Worm (Caenorhabditis elegans) whole organism, early embryonic: Measurements from ENCODE around the gene C16C10.13.

Experiments used
- B0310.2 ChIP-seq: sonication (generic microtip); optimal IDR thresholded peaks from 2 replicates; lab custom pipeline; 2016; ENCODE audit warnings: mild to moderate bottlenecking, missing genetic modification characterization, missing compliant biosample characterization
- F13C5.2 ChIP-seq: sonication (generic microtip); optimal IDR thresholded peaks from 2 replicates; lab custom pipeline; 2017; ENCODE audit warnings: mild to moderate bottlenecking, missing genetic modification characterization, inconsistent platforms, missing compliant biosample characterization
- aly-1 ChIP-seq: sonication (generic microtip); optimal IDR thresholded peaks from 2 replicates; lab custom pipeline; 2016; ENCODE audit warnings: missing genetic modification characterization, missing compliant biosample characterization
- ama-1 ChIP-seq: fragments of 150-350 bp; optimal IDR thresholded peaks from 2 replicates; lab custom pipeline; 2014
- ceh-13 ChIP-seq: fragments of 200-800 bp; sonication (Bioruptor generic); optimal IDR thresholded peaks from 2 replicates; lab custom pipeline; 2018; ENCODE audit warnings: mild to moderate bottlenecking, missing genetic modification characterization, missing compliant biosample characterization
- ceh-36 ChIP-seq: sonication (generic microtip); optimal IDR thresholded peaks from 2 replicates; lab custom pipeline; 2016; ENCODE audit warnings: missing genetic modification characterization, inconsistent platforms, missing compliant biosample characterization
- ets-7 ChIP-seq: sonication (generic microtip); optimal IDR thresholded peaks from 2 replicates; lab custom pipeline; 2016; ENCODE audit warnings: missing genotype, missing genetic modification characterization, missing compliant biosample characterization
- flt-1 ChIP-seq: fragments of 200-800 bp; sonication (Bioruptor generic); IDR thresholded peaks from 2 replicates; pipeline ENCODE4 v1.3.6; 2022; ENCODE audit warnings: missing genetic modification characterization, missing compliant biosample characterization
- hmbx-1 ChIP-seq: sonication (generic microtip); optimal IDR thresholded peaks from 2 replicates; lab custom pipeline; 2016; ENCODE audit warnings: mild to moderate bottlenecking, missing genetic modification characterization, missing compliant biosample characterization
- hmg-4 ChIP-seq: fragments of 200-800 bp; sonication (Bioruptor generic); optimal IDR thresholded peaks from 2 replicates; lab custom pipeline; 2018; ENCODE audit warnings: mild to moderate bottlenecking, missing genetic modification characterization, missing compliant biosample characterization
- hnd-1 ChIP-seq: sonication (generic microtip); optimal IDR thresholded peaks from 2 replicates; lab custom pipeline; 2016; ENCODE audit warnings: missing genetic modification characterization, missing compliant biosample characterization
- pes-1 ChIP-seq: fragments of 200-800 bp; sonication (Bioruptor generic); IDR thresholded peaks from 2 replicates; pipeline ENCODE4 v1.3.6; 2022; ENCODE audit warnings: missing genetic modification reagents, missing genetic modification characterization, missing compliant biosample characterization
- scrt-1 ChIP-seq: fragments of 200-800 bp; sonication (Bioruptor generic); IDR thresholded peaks from 2 replicates; pipeline ENCODE4 v1.3.6; 2022; ENCODE audit warnings: missing genetic modification characterization, missing compliant biosample characterization
- sea-1 ChIP-seq: fragments of 200-800 bp; sonication (Bioruptor generic); conservative IDR thresholded peaks from 2 replicates; pipeline ENCODE4 v1.3.6; 2022; ENCODE audit warnings: missing genetic modification characterization, missing compliant biosample characterization
- tbx-11 ChIP-seq: fragments of 200-800 bp; sonication (Bioruptor generic); IDR thresholded peaks from 2 replicates; pipeline ENCODE4 v1.3.6; 2022; ENCODE audit warnings: missing genetic modification characterization, missing compliant biosample characterization
- tbx-37 ChIP-seq: fragments of 200-800 bp; sonication (Bioruptor generic); conservative IDR thresholded peaks from 2 replicates; pipeline ENCODE4 v1.3.6; 2022; ENCODE audit warnings: missing genetic modification reagents, missing genetic modification characterization, missing compliant biosample characterization
- tra-4 ChIP-seq: sonication (generic microtip); optimal IDR thresholded peaks from 2 replicates; lab custom pipeline; 2017; ENCODE audit warnings: missing genetic modification characterization, missing compliant biosample characterization

The C16C10.13 gene

DNA sequence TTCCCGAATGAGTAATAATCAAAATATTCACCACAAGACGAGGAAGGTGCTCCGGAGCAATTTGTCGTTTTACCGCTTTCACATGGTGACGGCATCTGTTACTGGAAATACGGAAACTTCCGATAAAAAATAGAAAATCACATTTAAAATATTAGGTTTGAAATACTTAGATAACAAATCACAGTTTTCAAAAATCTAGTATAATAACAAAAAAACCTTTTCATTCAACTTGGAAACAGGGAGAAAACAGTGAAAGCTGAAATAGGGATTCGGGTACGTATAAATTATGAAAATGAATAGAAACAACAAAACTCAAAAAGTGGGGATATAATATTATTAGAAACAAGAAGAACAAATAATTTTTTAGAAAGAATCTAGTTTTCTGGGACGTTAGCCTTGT lies 5.1 kb downstream of the C16C10.13 start, which contains the start of gene C16C10.1:
TSS of gene C16C10.1 (minus strand) at position 101 of the 400 bp plus-strand sequence.
- no peak for TF ChIP-seq tbx-37 (GFP tag; lab: Robert Waterston, UW)
- TF ChIP-seq tra-4 (tag; lab: Kevin White, UChicago), result no peak
- no peak for TF ChIP-seq ets-7 (tag; lab: Kevin White, UChicago)
- no peak for TF ChIP-seq B0310.2 (tag; lab: Kevin White, UChicago)
- no peak for TF ChIP-seq hmbx-1 (tag; lab: Kevin White, UChicago)
- TF ChIP-seq ceh-36 (tag; lab: Kevin White, UChicago), result no peak
- no peak for TF ChIP-seq sea-1
- TF ChIP-seq F13C5.2, result no peak
- no peak for TF ChIP-seq tbx-11 (GFP tag; lab: Robert Waterston, UW)
- TF ChIP-seq pes-1 (GFP tag; lab: Robert Waterston, UW), result no peak
- TF ChIP-seq hnd-1, result no peak
- TF ChIP-seq ceh-13 (GFP tag; lab: Kevin White, UChicago), result no peak
- TF ChIP-seq aly-1 (tag; lab: Kevin White, UChicago), result no peak
- TF ChIP-seq scrt-1, result no peak
- no peak for TF ChIP-seq flt-1 (GFP tag; lab: Robert Waterston, UW)
- TF ChIP-seq ama-1 (lab: Kevin White, UChicago), result no peak
- no peak for TF ChIP-seq hmg-4 (GFP tag; lab: Kevin White, UChicago)

DNA sequence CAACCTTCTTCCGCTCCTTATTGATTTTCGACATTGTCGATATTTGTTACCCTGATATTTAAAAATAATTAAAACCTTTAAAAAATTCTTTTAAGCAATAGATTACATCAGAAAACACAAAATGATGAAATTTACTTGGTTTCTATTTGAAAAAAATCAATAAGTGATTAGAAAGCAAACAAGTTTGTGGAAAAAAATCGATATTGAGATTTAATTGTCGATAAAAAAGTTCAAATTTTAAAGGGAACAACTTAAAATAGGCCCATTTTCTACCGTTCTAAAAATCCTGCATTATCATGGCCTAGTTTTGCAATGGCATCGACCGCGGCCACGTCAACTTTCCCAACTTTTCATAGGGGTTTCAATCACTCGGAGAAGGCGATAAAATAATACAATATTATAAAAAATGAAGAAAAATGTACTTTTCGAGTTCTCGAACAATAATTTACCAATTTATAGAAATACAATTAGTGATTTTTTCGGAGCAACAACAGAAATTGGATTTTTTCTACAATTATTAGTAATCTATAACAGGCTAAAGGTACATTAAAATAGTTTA lies 10.6 kb downstream of the C16C10.13 start, which contains the start of gene lars-1:
TSS of gene lars-1 (minus strand) at position 51 of the 559 bp plus-strand sequence.
- no peak for TF ChIP-seq hmg-4 (GFP tag; lab: Kevin White, UChicago)
- no peak for TF ChIP-seq tbx-11 (GFP tag; lab: Robert Waterston, UW)
- TF ChIP-seq tbx-37 (GFP tag; lab: Robert Waterston, UW), result no peak
- no peak for TF ChIP-seq sea-1
- no peak for TF ChIP-seq hnd-1
- no peak for TF ChIP-seq ama-1 (lab: Kevin White, UChicago)
- no peak for TF ChIP-seq tra-4 (tag; lab: Kevin White, UChicago)
- no peak for TF ChIP-seq flt-1 (GFP tag; lab: Robert Waterston, UW)
- TF ChIP-seq pes-1 (GFP tag; lab: Robert Waterston, UW), result no peak
- no peak for TF ChIP-seq ceh-13 (GFP tag; lab: Kevin White, UChicago)
- no peak for TF ChIP-seq ceh-36 (tag; lab: Kevin White, UChicago)
- TF ChIP-seq aly-1 (tag; lab: Kevin White, UChicago), result no peak
- TF ChIP-seq B0310.2 (tag; lab: Kevin White, UChicago), result no peak
- no peak for TF ChIP-seq ets-7 (tag; lab: Kevin White, UChicago)
- TF ChIP-seq scrt-1, result no peak

DNA sequence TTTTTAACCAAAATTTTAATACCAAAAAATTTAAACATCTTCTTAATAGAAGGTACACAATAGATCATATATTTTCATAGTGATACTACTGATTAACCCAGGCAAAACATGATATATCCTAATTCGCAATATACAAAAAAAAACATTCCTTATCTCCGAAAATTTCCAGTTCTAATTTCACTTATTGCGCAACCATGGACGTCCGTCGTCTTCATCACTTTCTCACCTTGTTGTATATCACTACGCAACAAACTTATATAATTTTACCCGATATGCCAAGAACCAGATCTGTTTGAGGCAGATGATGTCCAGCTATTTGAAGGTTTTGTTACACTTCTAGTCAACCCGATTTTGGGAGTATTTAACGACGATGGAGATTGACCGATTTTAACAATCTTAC lies 11.6 kb downstream of the C16C10.13 start, which contains the start of gene R74.2:
TSS of gene R74.2 (plus strand) at position 316 of the 400 bp plus-strand sequence.
- TF ChIP-seq tbx-37 (GFP tag; lab: Robert Waterston, UW) (no peak), hnd-1 (no peak), hmbx-1 (tag; lab: Kevin White, UChicago) (no peak), tra-4 (tag; lab: Kevin White, UChicago) (no peak), ets-7 (tag; lab: Kevin White, UChicago) (no peak), tbx-11 (GFP tag; lab: Robert Waterston, UW) (no peak), F13C5.2 (no peak), sea-1 (no peak), pes-1 (GFP tag; lab: Robert Waterston, UW) (no peak), ceh-36 (tag; lab: Kevin White, UChicago) (no peak), ama-1 (lab: Kevin White, UChicago) (no peak), ceh-13 (GFP tag; lab: Kevin White, UChicago) (no peak), aly-1 (tag; lab: Kevin White, UChicago) (no peak), B0310.2 (tag; lab: Kevin White, UChicago) (no peak), hmg-4 (GFP tag; lab: Kevin White, UChicago) (no peak), flt-1 (GFP tag; lab: Robert Waterston, UW) (no peak), scrt-1 (no peak)

DNA sequence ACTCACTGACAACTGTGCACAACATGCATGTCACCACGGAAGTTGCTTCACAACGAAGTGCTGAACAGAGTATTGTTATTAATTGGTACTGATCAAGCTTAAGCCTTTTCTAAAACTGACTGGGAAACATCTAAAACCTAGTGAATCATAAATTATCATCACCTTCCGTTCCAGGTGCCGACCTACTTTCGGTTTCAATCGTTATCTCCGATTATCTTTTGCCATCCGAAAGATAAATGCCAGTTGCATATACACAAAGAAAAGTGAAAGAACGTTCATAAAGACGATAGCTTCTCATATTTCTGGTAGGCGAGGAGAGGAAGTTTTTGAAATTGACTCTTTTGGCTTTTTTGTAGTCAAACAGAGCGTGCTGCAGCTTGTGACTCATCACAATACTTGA lies 13.4 kb downstream of the C16C10.13 start:
- TF ChIP-seq tbx-11 (GFP tag; lab: Robert Waterston, UW), result no peak
- TF ChIP-seq hnd-1, result no peak
- no peak for TF ChIP-seq B0310.2 (tag; lab: Kevin White, UChicago)
- TF ChIP-seq pes-1 (GFP tag; lab: Robert Waterston, UW), result no peak
- no peak for TF ChIP-seq ets-7 (tag; lab: Kevin White, UChicago)
- no peak for TF ChIP-seq tbx-37 (GFP tag; lab: Robert Waterston, UW)
- no peak for TF ChIP-seq F13C5.2
- TF ChIP-seq flt-1 (GFP tag; lab: Robert Waterston, UW), result no peak
- no peak for TF ChIP-seq ceh-36 (tag; lab: Kevin White, UChicago)
- no peak for TF ChIP-seq aly-1 (tag; lab: Kevin White, UChicago)
- TF ChIP-seq tra-4 (tag; lab: Kevin White, UChicago), result no peak
- TF ChIP-seq ceh-13 (GFP tag; lab: Kevin White, UChicago), result no peak

DNA sequence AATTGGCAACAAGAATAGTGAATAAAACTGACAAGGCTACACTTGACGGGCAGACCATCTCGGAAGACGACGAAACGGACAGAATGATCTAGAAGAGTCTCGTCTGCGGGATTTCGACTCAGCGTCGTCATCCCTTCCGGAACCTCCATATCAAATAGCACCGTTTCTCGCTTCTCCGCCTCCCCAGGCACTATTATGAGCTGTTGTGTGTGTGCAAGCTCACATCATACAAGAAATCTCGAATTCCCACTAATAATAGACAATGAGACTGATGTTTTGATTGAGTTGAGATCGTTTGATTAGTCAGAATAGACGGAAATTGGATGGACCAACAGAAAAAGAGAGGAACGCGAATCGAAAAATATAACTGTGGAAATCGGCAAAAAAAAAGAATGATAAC lies 14.0 kb downstream of the C16C10.13 start, which contains the start of gene spp-28:
TSS of gene spp-28 (minus strand) at position 101 of the 400 bp plus-strand sequence.
- TF ChIP-seq scrt-1 (no peak), ets-7 (tag; lab: Kevin White, UChicago) (no peak), ceh-36 (tag; lab: Kevin White, UChicago) (no peak), hnd-1 (no peak), pes-1 (GFP tag; lab: Robert Waterston, UW) (no peak), hmg-4 (GFP tag; lab: Kevin White, UChicago) (no peak), ama-1 (lab: Kevin White, UChicago) (no peak), tbx-11 (GFP tag; lab: Robert Waterston, UW) (no peak), flt-1 (GFP tag; lab: Robert Waterston, UW) (no peak), ceh-13 (GFP tag; lab: Kevin White, UChicago) (no peak), aly-1 (tag; lab: Kevin White, UChicago) (no peak), tra-4 (tag; lab: Kevin White, UChicago) (no peak), hmbx-1 (tag; lab: Kevin White, UChicago) (no peak)

DNA sequence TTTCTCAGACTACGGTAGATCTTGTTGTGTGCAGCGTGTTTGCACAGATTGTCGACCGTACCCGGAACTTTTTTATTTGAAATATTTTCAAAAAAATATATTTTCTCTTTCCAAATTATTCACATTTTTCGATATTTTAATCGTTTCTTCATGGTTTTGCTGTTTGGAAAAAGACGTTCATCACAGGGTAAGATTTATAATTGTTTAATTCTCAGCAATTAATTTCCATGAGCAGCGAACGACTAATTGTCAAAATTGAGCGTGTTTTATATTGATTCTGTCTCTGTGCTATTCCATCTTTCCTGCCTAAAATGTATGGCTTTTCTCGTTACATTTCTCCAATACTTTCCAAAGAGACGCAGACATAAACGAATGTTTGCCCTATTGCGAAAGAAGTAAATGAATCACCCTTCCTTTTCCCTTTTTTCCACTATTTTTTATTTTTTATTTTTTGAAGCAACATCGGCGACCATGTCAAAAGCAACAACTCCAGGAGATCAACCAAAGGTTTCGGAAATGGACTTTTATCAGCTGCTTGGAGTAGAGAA lies 14.9 kb downstream of the C16C10.13 start, which contains the start of gene dnj-16:
TSS of gene dnj-16 (plus strand) at position 51 of the 548 bp plus-strand sequence.
- peak; percentile 9 for TF ChIP-seq F13C5.2
- no peak for TF ChIP-seq hmbx-1 (tag; lab: Kevin White, UChicago)
- no peak for TF ChIP-seq hnd-1
